Fruit fly (Drosophila melanogaster): ENCODE results near the gene CG16972.

- TF ChIP-seq CG10348 (GFP tag; IDR thresholded peaks at IDR 0.05) = no peak
- no peak for TF ChIP-seq Snoo (tag; optimal IDR thresholded peaks at IDR 0.05)
- TF ChIP-seq CG9948 (tag; optimal IDR thresholded peaks at IDR 0.05) = no peak
- TF ChIP-seq CG32121 (GFP tag; IDR thresholded peaks at IDR 0.05) = no peak
- TF ChIP-seq CG34367 (tag; optimal IDR thresholded peaks at IDR 0.05) = no peak
- no peak for TF ChIP-seq fd96Ca (GFP tag; IDR thresholded peaks at IDR 0.05)
- no peak for TF ChIP-seq CG4496 (GFP tag; IDR thresholded peaks at IDR 0.05)
- no peak for TF ChIP-seq CG15710 (tag; optimal IDR thresholded peaks at IDR 0.05)
- TF ChIP-seq CG8301 (tag; optimal IDR thresholded peaks at IDR 0.05) = no peak
- no peak for TF ChIP-seq CG12605 (GFP tag; IDR thresholded peaks at IDR 0.05)
- no peak for TF ChIP-seq CG8159 (tag; optimal IDR thresholded peaks at IDR 0.05)
- no peak for TF ChIP-seq EcR (GFP tag; optimal IDR thresholded peaks at IDR 0.05)
- no peak for TF ChIP-seq D1 (tag; optimal IDR thresholded peaks at IDR 0.05)
Observed at dm6 chr2L:13191052-13191678, 11.9 kb downstream of the CG16972 start.
